Worm (Caenorhabditis elegans): ENCODE measurements around the gene fbxa-31.

ce11 chrIII:1230174-1230573, 41.1 kb downstream of the fbxa-31 start, which contains the start of gene pes-4:
- TF ChIP-seq ceh-82 (tag; optimal IDR thresholded peaks at IDR 0.05), result no peak
- no peak for TF ChIP-seq R02D3.7 (tag; optimal IDR thresholded peaks at IDR 0.05)
- no peak for TF ChIP-seq lsy-2 (tag; optimal IDR thresholded peaks at IDR 0.05)
- TF ChIP-seq D1046.2 (GFP tag; IDR thresholded peaks at IDR 0.05), result no peak
- TF ChIP-seq madf-5 (GFP tag; IDR thresholded peaks at IDR 0.05), result no peak
- TF ChIP-seq daf-8 (GFP tag; IDR thresholded peaks at IDR 0.05), result no peak
- no peak for TF ChIP-seq snpc-4 (tag; optimal IDR thresholded peaks at IDR 0.05)
- no peak for TF ChIP-seq nhr-111 (GFP tag; optimal IDR thresholded peaks at IDR 0.05)
- no peak for TF ChIP-seq lin-1 (GFP tag; IDR thresholded peaks at IDR 0.05)

Measured in whole organism, L4 larva.